Fruit fly (Drosophila melanogaster): ENCODE data around the gene CG6125.

Gene CG6125

DNA sequence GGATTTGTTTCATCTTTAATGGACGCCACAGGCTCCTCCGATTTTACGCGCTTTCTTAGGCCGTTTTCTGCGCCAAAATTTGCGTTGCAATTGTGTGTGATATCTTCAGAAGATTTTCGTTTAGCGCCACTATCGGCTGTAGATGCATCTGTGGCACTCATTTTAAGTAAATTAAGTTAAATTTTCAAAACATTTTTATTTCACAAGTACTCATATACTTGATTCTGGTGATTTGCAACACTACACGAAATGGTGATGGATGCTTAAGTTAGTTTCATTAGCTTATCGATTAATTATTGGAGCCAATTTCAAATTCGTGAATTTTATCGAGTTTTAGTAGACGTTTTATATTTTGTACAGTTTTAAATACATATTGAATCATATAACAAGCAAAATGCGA lies 43.3 kb downstream of the CG6125 start, which contains the start of gene CG6171 (continued):
- TF ChIP-seq lilli (GFP tag; optimal IDR thresholded peaks at IDR 0.05) (peak; percentile 28), dmrt99B (tag; optimal IDR thresholded peaks at IDR 0.05) (no peak), Ets97D (GFP tag; optimal IDR thresholded peaks at IDR 0.05) (no peak), Hr3 (GFP tag; optimal IDR thresholded peaks at IDR 0.05) (no peak), ind (GFP tag; optimal IDR thresholded peaks at IDR 0.05) (no peak), inv (GFP tag; IDR thresholded peaks at IDR 0.05; ENCODE audit: partially characterized antibody) (no peak), Dbx (GFP tag; IDR thresholded peaks at IDR 0.05) (no peak), CG2116 (GFP tag; optimal IDR thresholded peaks at IDR 0.05) (peak; percentile 70), CG4404 (GFP tag; IDR thresholded peaks at IDR 0.05) (no peak), CG14710 (tag; optimal IDR thresholded peaks at IDR 0.05) (peak; percentile 12), lbe (GFP tag; optimal IDR thresholded peaks at IDR 0.05) (peak; percentile 28), gce (GFP tag; IDR thresholded peaks at IDR 0.05) (no peak), knrl (GFP tag; IDR thresholded peaks at IDR 0.05; ENCODE audit: partially characterized antibody) (peak; percentile 50), bbx (GFP tag; IDR thresholded peaks at IDR 0.05; ENCODE audit: partially characterized antibody) (0 out of 2 replicates have a peak, but pooled peaks have one; percentile 55), CG8281 (tag; optimal IDR thresholded peaks at IDR 0.05) (no peak), ab (GFP tag; optimal IDR thresholded peaks at IDR 0.05) (no peak), HLH3B (GFP tag; IDR thresholded peaks at IDR 0.05) (no peak), sna (GFP tag; IDR thresholded peaks at IDR 0.05; ENCODE audit: partially characterized antibody) (peak; percentile 23; the same call in 1 of the 2 replicates), Fer2 (tag; optimal IDR thresholded peaks at IDR 0.05) (no peak), bcd (GFP tag; optimal IDR thresholded peaks at IDR 0.05) (no peak), fd64A (GFP tag; optimal IDR thresholded peaks at IDR 0.05) (no peak), CG2120 (GFP tag; optimal IDR thresholded peaks at IDR 0.05) (peak; percentile 44), CG18619 (GFP tag; optimal IDR thresholded peaks at IDR 0.05) (no peak), HHEX (GFP tag; optimal IDR thresholded peaks at IDR 0.05) (no peak), CG15601 (tag; optimal IDR thresholded peaks at IDR 0.05) (no peak), CG7987 (GFP tag; optimal IDR thresholded peaks at IDR 0.05) (no peak), CG34376 (GFP tag; optimal IDR thresholded peaks at IDR 0.05) (peak; percentile 8), CG13287 (GFP tag; IDR thresholded peaks at IDR 0.05; ENCODE audit: partially characterized antibody) (peak; percentile 75), CG1603 (tag; optimal IDR thresholded peaks at IDR 0.05) (peak; percentile 47), CG7556 (GFP tag; optimal IDR thresholded peaks at IDR 0.05) (no peak), twi (tag; optimal IDR thresholded peaks at IDR 0.05) (no peak), Side (GFP tag; optimal IDR thresholded peaks at IDR 0.05) (no peak), Drgx (GFP tag; IDR thresholded peaks at IDR 0.05) (no peak), CG15514 (GFP tag; optimal IDR thresholded peaks at IDR 0.05) (peak; percentile 18), CG1233 (GFP tag; optimal IDR thresholded peaks at IDR 0.05) (no peak), HmgZ (tag; optimal IDR thresholded peaks at IDR 0.05) (peak; percentile 17), vvl (GFP tag; IDR thresholded peaks at IDR 0.05) (no peak; the same call in 1 of the 2 replicates), crp (GFP tag; optimal IDR thresholded peaks at IDR 0.05) (peak in 1 of 2 experiments; percentile 15), Sry-δ (GFP tag; optimal IDR thresholded peaks at IDR 0.05) (peak; percentile 84), CG17359 (tag; optimal IDR thresholded peaks at IDR 0.05) (no peak), CG10565 (GFP tag; optimal IDR thresholded peaks at IDR 0.05) (no peak), CG13624 (GFP tag; optimal IDR thresholded peaks at IDR 0.05) (peak; percentile 16), fd102C (GFP tag; optimal IDR thresholded peaks at IDR 0.05) (no peak), run (tag; optimal IDR thresholded peaks at IDR 0.05) (no peak), CG32767 (GFP tag; IDR thresholded peaks at IDR 0.05) (peak; percentile 47; the same call in 1 of the 2 replicates), Xrp1 (GFP tag; IDR thresholded peaks at IDR 0.05) (0 out of 2 replicates have a peak, but pooled peaks have one; percentile 14), CG8359 (GFP tag; optimal IDR thresholded peaks at IDR 0.05; ENCODE audit: borderline replicate concordance) (no peak), Aef1 (GFP tag; IDR thresholded peaks at IDR 0.05) (no peak), Atf3 (GFP tag; optimal IDR thresholded peaks at IDR 0.05) (no peak), exex (tag; optimal IDR thresholded peaks at IDR 0.05) (no peak)

Measured in whole organism, embryonic.